Fruit fly (Drosophila melanogaster) whole organism, adult: ENCODE results near the gene CG17258.

Source experiments
- CG11617 ChIP-seq: fragments of 200-800 bp; sonication (Bioruptor generic); optimal IDR thresholded peaks from 2 replicates; lab custom pipeline; 2017; ENCODE audit warnings: mild to moderate bottlenecking, missing biosample characterization, missing genetic modification reagents, missing genetic modification characterization
- CG12768 ChIP-seq: fragments of 200-800 bp; sonication (Bioruptor generic); optimal IDR thresholded peaks from 2 replicates; lab custom pipeline; 2017; ENCODE audit warnings: missing biosample characterization, missing genetic modification characterization, mild to moderate bottlenecking, moderate library complexity, missing genetic modification reagents
- CG14711 ChIP-seq: fragments of 200-800 bp; sonication (Bioruptor generic); optimal IDR thresholded peaks from 2 replicates; lab custom pipeline; 2018; ENCODE audit warnings: missing biosample characterization, mild to moderate bottlenecking, missing genetic modification characterization, moderate library complexity
- CG1620 ChIP-seq: fragments of 200-800 bp; sonication (Bioruptor generic); optimal IDR thresholded peaks from 2 replicates; lab custom pipeline; 2016; ENCODE audit warnings: missing biosample characterization, missing genetic modification characterization
- CG33017 ChIP-seq: fragments of 200-800 bp; sonication (Bioruptor generic); optimal IDR thresholded peaks from 2 replicates; lab custom pipeline; 2018; ENCODE audit warnings: missing biosample characterization, mild to moderate bottlenecking, missing genetic modification characterization, moderate library complexity
- CG5204 ChIP-seq: fragments of 200-800 bp; sonication (Bioruptor generic); optimal IDR thresholded peaks from 2 replicates; lab custom pipeline; 2016; ENCODE audit warnings: missing biosample characterization, missing genetic modification characterization
- CG7045 ChIP-seq: fragments of 200-800 bp; sonication (Bioruptor generic); optimal IDR thresholded peaks from 2 replicates; lab custom pipeline; 2017; ENCODE audit warnings: missing biosample characterization, mild to moderate bottlenecking, missing genetic modification characterization
- CG7101 ChIP-seq: fragments of 200-800 bp; sonication (Bioruptor generic); optimal IDR thresholded peaks from 2 replicates; lab custom pipeline; 2018; ENCODE audit warnings: missing biosample characterization, mild to moderate bottlenecking, missing genetic modification characterization, moderate library complexity
- Clk ChIP-seq: fragments of 200-800 bp; sonication (Bioruptor generic); optimal IDR thresholded peaks from 2 replicates; lab custom pipeline; 2017; ENCODE audit warnings: missing biosample characterization, missing genetic modification characterization
- Crg-1 ChIP-seq: fragments of 200-800 bp; sonication (Bioruptor generic); optimal IDR thresholded peaks from 2 replicates; lab custom pipeline; 2016; ENCODE audit warnings: missing biosample characterization, missing genetic modification characterization
- Hr96 ChIP-seq: fragments of 200-800 bp; sonication (Bioruptor generic); optimal IDR thresholded peaks from 2 replicates; lab custom pipeline; 2016; ENCODE audit warnings: missing biosample characterization, missing genetic modification characterization
- Mnt ChIP-seq: fragments of 200-800 bp; sonication (Bioruptor generic); optimal IDR thresholded peaks from 2 replicates; lab custom pipeline; 2016; ENCODE audit warnings: missing biosample characterization, mild to moderate bottlenecking, missing genetic modification characterization
- bab1 ChIP-seq: fragments of 200-800 bp; sonication (Bioruptor generic); optimal IDR thresholded peaks from 3 replicates; lab custom pipeline; 2019; ENCODE audit warnings: missing biosample characterization, mild to moderate bottlenecking, missing genetic modification characterization, moderate library complexity
- cic ChIP-seq: fragments of 200-800 bp; sonication (Bioruptor generic); optimal IDR thresholded peaks from 2 replicates; lab custom pipeline; 2017; ENCODE audit warnings: missing biosample characterization, mild to moderate bottlenecking, missing genetic modification characterization, moderate library complexity
- cnc ChIP-seq, 2 experiments: fragments of >200 bp; optimal IDR thresholded peaks; 2 replicates each; lab custom pipeline; 2017
- kay ChIP-seq: fragments of 200-800 bp; sonication (Bioruptor generic); peaks from one replicate; lab custom pipeline; 2016; ENCODE audit warnings: missing biosample characterization, missing genetic modification characterization, borderline replicate concordance
- ovo ChIP-seq: fragments of 200-800 bp; sonication (Bioruptor generic); optimal IDR thresholded peaks from 2 replicates; lab custom pipeline; 2016; ENCODE audit warnings: missing biosample characterization, missing genetic modification characterization
- pad ChIP-seq: fragments of 200-800 bp; sonication (Bioruptor generic); optimal IDR thresholded peaks from 3 replicates; lab custom pipeline; 2017; ENCODE audit warnings: missing biosample characterization, missing genetic modification characterization, mild to moderate bottlenecking, moderate library complexity, missing genetic modification reagents
- tj ChIP-seq: fragments of 200-800 bp; sonication (Bioruptor generic); optimal IDR thresholded peaks from 3 replicates; lab custom pipeline; 2017; ENCODE audit warnings: missing biosample characterization, mild to moderate bottlenecking, missing genetic modification characterization, moderate library complexity
- toe ChIP-seq: fragments of 200-800 bp; sonication (Bioruptor generic); optimal IDR thresholded peaks from 2 replicates; lab custom pipeline; 2016; ENCODE audit warnings: missing biosample characterization, missing genetic modification characterization

Gene CG17258

DNA sequence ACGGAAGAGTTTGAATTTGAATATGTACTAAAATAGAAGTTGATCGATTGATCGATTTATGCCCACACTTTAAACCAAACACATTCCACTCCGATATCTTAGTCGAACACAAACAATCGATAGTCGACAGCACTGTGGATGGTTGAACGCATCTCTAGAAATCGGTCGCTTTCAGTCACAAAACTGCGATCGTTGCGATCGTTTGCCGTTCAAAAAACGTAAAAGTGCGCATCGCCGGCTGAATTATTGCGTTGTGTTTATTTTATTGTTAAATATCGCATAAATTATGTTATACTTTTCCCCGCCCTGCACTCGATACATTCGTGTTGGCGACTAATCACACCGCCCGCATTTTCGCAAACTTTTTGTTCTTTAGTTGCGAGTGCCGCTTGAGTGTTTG, 36.0 kb downstream of the CG17258 start, which contains the start of gene Ccdc85:
Ccdc85 (plus strand) TSS at position 174 of the 400 bp plus-strand sequence.
- peak; percentile 19 for TF ChIP-seq bab1 (GFP tag; lab: Kevin White, UChicago)
- TF ChIP-seq tj (GFP tag; lab: Kevin White, UChicago): peak; percentile 61
- TF ChIP-seq pad (GFP tag; lab: Kevin White, UChicago): no peak

DNA sequence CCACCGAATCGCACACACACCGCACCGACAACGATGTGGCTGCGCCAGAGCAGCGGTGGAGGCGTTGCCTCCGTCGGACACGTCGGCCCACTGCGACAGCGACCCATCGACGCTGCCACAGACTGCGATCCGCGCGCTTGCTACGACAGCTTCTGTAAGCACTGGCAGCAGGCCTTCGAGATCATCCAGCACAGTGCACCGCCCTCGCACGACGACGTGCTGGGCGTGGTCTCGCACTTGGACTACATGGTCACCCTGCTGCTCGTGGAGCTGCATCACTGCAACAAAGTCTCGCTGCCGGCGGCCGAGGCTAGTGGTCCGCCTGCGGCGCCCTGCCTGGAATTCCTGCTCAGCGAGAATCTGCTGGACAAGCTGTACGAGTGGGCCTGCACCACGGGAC, 41.4 kb downstream of the CG17258 start:
- TF ChIP-seq CG11617 (GFP tag; lab: Kevin White, UChicago) (no peak), CG14711 (tag; lab: Kevin White, UChicago) (no peak), cnc (optimal IDR thresholded peaks at IDR 0.05; lab: Kevin White, UChicago) (no peak), CG5204 (GFP tag; lab: Kevin White, UChicago) (no peak), Mnt (GFP tag; lab: Kevin White, UChicago) (no peak), CG12768 (GFP tag; lab: Kevin White, UChicago) (no peak), CG7101 (tag; lab: Kevin White, UChicago) (no peak), Crg-1 (GFP tag; lab: Kevin White, UChicago) (no peak), cic (GFP tag; lab: Kevin White, UChicago) (no peak), Hr96 (GFP tag; lab: Kevin White, UChicago) (no peak), Clk (GFP tag; lab: Kevin White, UChicago) (no peak), CG7045 (GFP tag; lab: Kevin White, UChicago) (no peak), pad (GFP tag; lab: Kevin White, UChicago) (no peak), CG33017 (tag; lab: Kevin White, UChicago) (no peak), kay (GFP tag; lab: Kevin White, UChicago) (no peak)

DNA sequence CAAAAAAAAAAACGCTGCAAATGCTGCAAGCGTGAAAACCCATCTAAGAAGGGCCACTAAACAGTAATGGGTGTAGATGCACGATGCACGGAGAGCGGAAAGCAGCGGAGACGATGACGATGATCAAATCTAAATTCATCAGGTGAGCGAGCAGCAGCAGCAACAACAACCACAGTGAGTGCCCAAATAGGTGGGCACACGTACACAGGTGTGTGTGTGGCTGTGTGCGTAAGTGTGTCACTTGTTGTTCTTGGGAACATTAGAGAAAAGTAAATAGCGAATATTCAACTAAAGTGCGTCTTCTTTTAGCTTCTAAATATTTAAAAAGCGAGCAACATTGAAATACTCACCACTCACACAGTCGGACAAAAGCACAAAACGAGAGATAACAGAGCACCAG, 41.9 kb downstream of the CG17258 start:
- TF ChIP-seq toe (GFP tag; lab: Kevin White, UChicago) (no peak), ovo (GFP tag; lab: Kevin White, UChicago) (no peak), CG5204 (GFP tag; lab: Kevin White, UChicago) (no peak), Hr96 (GFP tag; lab: Kevin White, UChicago) (no peak), cnc (optimal IDR thresholded peaks at IDR 0.05; lab: Kevin White, UChicago) (no peak), CG12768 (GFP tag; lab: Kevin White, UChicago) (peak; percentile 58), CG14711 (tag; lab: Kevin White, UChicago) (no peak), kay (GFP tag; lab: Kevin White, UChicago) (no peak), pad (GFP tag; lab: Kevin White, UChicago) (no peak), cic (GFP tag; lab: Kevin White, UChicago) (no peak), Clk (GFP tag; lab: Kevin White, UChicago) (no peak), tj (GFP tag; lab: Kevin White, UChicago) (no peak), CG11617 (GFP tag; lab: Kevin White, UChicago) (no peak), CG7045 (GFP tag; lab: Kevin White, UChicago) (no peak), Mnt (GFP tag; lab: Kevin White, UChicago) (peak; percentile 25), CG7101 (tag; lab: Kevin White, UChicago) (no peak), Crg-1 (GFP tag; lab: Kevin White, UChicago) (no peak), CG1620 (GFP tag; lab: Kevin White, UChicago) (no peak)

DNA sequence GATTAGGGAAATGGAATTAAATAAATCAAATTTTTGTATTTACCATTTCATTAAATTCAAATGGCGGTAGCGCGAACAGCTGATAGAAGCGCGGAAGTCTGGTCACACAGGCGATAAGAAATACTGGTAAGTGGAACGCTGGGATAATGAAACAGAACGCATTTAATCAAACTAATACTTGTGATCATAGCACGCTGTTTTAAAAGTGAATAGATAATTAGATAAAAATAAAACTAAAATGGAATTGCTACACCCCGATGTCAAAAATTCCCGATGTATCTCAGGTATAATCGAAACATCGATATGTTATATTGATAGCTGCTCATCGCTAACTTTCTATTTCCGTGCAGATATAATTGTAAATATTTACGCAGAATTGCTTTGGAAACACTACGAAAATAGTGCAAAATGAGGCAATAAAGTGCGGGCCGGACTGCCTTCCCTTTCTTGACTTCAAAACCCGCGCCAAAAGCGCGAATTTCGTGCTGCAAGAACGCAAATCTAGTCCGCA, 42.4 kb downstream of the CG17258 start, which contains the start of the genes okr and CG3558:
okr (minus strand) TSS at position 96 of the 511 bp plus-strand sequence.
CG3558 (plus strand) TSS at position 207 of the 511 bp plus-strand sequence.
- TF ChIP-seq cic (GFP tag; lab: Kevin White, UChicago): no peak
- no peak for TF ChIP-seq ovo (GFP tag; lab: Kevin White, UChicago)
- TF ChIP-seq Mnt (GFP tag; lab: Kevin White, UChicago): no peak
- peak; percentile 42 for TF ChIP-seq bab1 (GFP tag; lab: Kevin White, UChicago)
- TF ChIP-seq CG11617 (GFP tag; lab: Kevin White, UChicago): no peak
- no peak for TF ChIP-seq CG14711 (tag; lab: Kevin White, UChicago)
- TF ChIP-seq CG12768 (GFP tag; lab: Kevin White, UChicago): no peak

DNA sequence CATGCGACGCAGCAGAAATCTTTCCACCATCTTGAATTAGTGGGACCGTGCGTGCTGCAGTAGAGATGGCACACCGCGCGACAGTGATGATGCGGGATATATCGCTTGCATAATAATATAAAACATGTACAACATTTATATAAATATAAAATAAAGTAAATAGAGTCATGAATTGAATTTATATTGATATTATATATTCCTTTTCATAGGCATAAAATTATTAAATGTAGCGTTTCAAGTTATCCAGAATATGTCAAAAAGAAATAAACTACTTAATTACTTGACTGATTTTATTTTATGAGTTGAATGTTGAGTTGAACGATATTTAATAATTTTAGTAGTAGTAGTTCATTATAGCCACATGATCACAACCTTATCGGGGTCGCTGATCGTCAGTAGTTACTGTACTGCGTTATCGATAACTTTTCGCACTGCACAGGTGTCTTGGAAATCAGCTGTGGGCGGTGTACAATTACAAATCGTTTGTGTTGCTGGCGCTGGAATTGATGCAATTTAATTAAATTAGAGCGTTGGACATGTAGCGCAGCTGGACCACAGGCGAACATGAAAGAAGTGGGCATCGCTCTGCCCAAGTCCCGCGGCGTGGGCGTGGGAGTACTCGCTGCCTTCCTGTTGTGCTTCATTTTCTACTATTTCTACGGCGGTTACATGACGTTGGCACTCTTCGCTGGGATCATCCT, 47.3 kb downstream of the CG17258 start, which contains the start of the genes Chd1 and Bem46:
Chd1 (minus strand) TSS at position 43 of the 701 bp plus-strand sequence.
Bem46 (plus strand) TSS at position 436 of the 701 bp plus-strand sequence.
- no peak for TF ChIP-seq Hr96 (GFP tag; lab: Kevin White, UChicago)
- TF ChIP-seq bab1 (GFP tag; lab: Kevin White, UChicago): peak; percentile 65
- peak; percentile 82 for TF ChIP-seq Mnt (GFP tag; lab: Kevin White, UChicago)
- TF ChIP-seq CG7045 (GFP tag; lab: Kevin White, UChicago): peak; percentile 85
- peak; percentile 80 for TF ChIP-seq tj (GFP tag; lab: Kevin White, UChicago)
- TF ChIP-seq CG5204 (GFP tag; lab: Kevin White, UChicago): no peak
- peak; percentile 82 for TF ChIP-seq CG33017 (tag; lab: Kevin White, UChicago)
- peak; percentile 77 for TF ChIP-seq ovo (GFP tag; lab: Kevin White, UChicago)
- TF ChIP-seq CG12768 (GFP tag; lab: Kevin White, UChicago): peak; percentile 87
- peak; percentile 73 for TF ChIP-seq pad (GFP tag; lab: Kevin White, UChicago)
- peak; percentile 56 for TF ChIP-seq cic (GFP tag; lab: Kevin White, UChicago)
- peak; percentile 79 for TF ChIP-seq Crg-1 (GFP tag; lab: Kevin White, UChicago)
- TF ChIP-seq kay (GFP tag; lab: Kevin White, UChicago): no peak
- peak; percentile 77 for TF ChIP-seq Clk (GFP tag; lab: Kevin White, UChicago)
- TF ChIP-seq CG14711 (tag; lab: Kevin White, UChicago): peak; percentile 80
- peak; percentile 90 for TF ChIP-seq CG7101 (tag; lab: Kevin White, UChicago)
- TF ChIP-seq CG1620 (GFP tag; lab: Kevin White, UChicago): peak; percentile 81
- no peak for TF ChIP-seq toe (GFP tag; lab: Kevin White, UChicago)
- peak; percentile 92 for TF ChIP-seq CG11617 (GFP tag; lab: Kevin White, UChicago)
- TF ChIP-seq cnc (optimal IDR thresholded peaks at IDR 0.05; lab: Kevin White, UChicago): no peak
